Fruit fly (Drosophila melanogaster) whole organism, embryonic: Measurements from ENCODE around the gene CG5612.
A peak's percentile ranks its signal among the peaks of the same experiment; 100 is the strongest.

Source experiments
- CG1024 ChIP-seq: fragments of 200-800 bp; sonication (Bioruptor generic); IDR thresholded peaks from 2 replicates; pipeline ENCODE4 v1.3.6; 2022; ENCODE audit warnings: missing biosample characterization, missing genetic modification characterization
- CG11504 ChIP-seq: fragments of 200-800 bp; sonication (Bioruptor generic); optimal IDR thresholded peaks from 3 replicates; lab custom pipeline; 2019; ENCODE audit warnings: missing biosample characterization, mild to moderate bottlenecking, missing genetic modification characterization, moderate library complexity
- CG12299 ChIP-seq: fragments of 200-800 bp; sonication (Bioruptor generic); optimal IDR thresholded peaks from 2 replicates; lab custom pipeline; 2018; ENCODE audit warnings: missing biosample characterization, mild to moderate bottlenecking, missing genetic modification characterization
- CG12769 ChIP-seq: fragments of 200-800 bp; sonication (Bioruptor generic); optimal IDR thresholded peaks from 2 replicates; lab custom pipeline; 2019; ENCODE audit warnings: missing biosample characterization, mild to moderate bottlenecking, missing genetic modification characterization, moderate library complexity
- CG13894 ChIP-seq: fragments of 200-800 bp; sonication (Bioruptor generic); optimal IDR thresholded peaks from 3 replicates; lab custom pipeline; 2018; ENCODE audit warnings: missing biosample characterization, mild to moderate bottlenecking, missing genetic modification characterization, moderate library complexity
- CG15011 ChIP-seq: fragments of 200-800 bp; sonication (Bioruptor generic); optimal IDR thresholded peaks from 3 replicates; lab custom pipeline; 2018; ENCODE audit warnings: missing biosample characterization, mild to moderate bottlenecking, missing genetic modification characterization
- CG15269 ChIP-seq: fragments of 200-800 bp; sonication (Bioruptor generic); optimal IDR thresholded peaks from 2 replicates; lab custom pipeline; 2018; ENCODE audit warnings: missing biosample characterization, mild to moderate bottlenecking, missing genetic modification characterization, moderate library complexity
- CG16863 ChIP-seq: fragments of 200-800 bp; sonication (Bioruptor generic); optimal IDR thresholded peaks from 3 replicates; lab custom pipeline; 2016; ENCODE audit warnings: missing biosample characterization, missing genetic modification characterization
- CG2875 ChIP-seq: fragments of 200-800 bp; sonication (Bioruptor generic); optimal IDR thresholded peaks from 2 replicates; lab custom pipeline; 2017; ENCODE audit warnings: missing biosample characterization, mild to moderate bottlenecking, missing genetic modification characterization, missing genetic modification reagents
- CG4328 ChIP-seq: fragments of 200-800 bp; sonication (Bioruptor generic); optimal IDR thresholded peaks from 3 replicates; lab custom pipeline; 2017; ENCODE audit warnings: missing biosample characterization, missing genetic modification reagents, missing genetic modification characterization
- CG4707 ChIP-seq: fragments of 200-800 bp; sonication (Bioruptor generic); optimal IDR thresholded peaks from 2 replicates; lab custom pipeline; 2018; ENCODE audit warnings: missing biosample characterization, mild to moderate bottlenecking, missing genetic modification characterization, moderate library complexity
- CG7839 ChIP-seq: fragments of 200-800 bp; sonication (Bioruptor generic); optimal IDR thresholded peaks from 3 replicates; lab custom pipeline; 2018; ENCODE audit warnings: missing biosample characterization, mild to moderate bottlenecking, missing genetic modification characterization, moderate library complexity
- CG8290 ChIP-seq, 3 experiments: fragments of 200-800 bp; sonication (Bioruptor generic); optimal IDR thresholded peaks; 2 replicates each; lab custom pipeline; 2016 to 2019; ENCODE audit warnings: missing biosample characterization in 3 of 3, missing genetic modification characterization in 3 of 3, mild to moderate bottlenecking in 2 of 3, moderate library complexity in 1 of 3
- CG8944 ChIP-seq: fragments of 200-800 bp; sonication (Bioruptor generic); optimal IDR thresholded peaks from 3 replicates; lab custom pipeline; 2016; ENCODE audit warnings: missing biosample characterization, missing genetic modification characterization
- D ChIP-seq, 2 experiments: fragments of 200-800 bp in 1 of 2; fragments of >200 bp in 1 of 2; sonication (Bioruptor generic) in 1 of 2; optimal IDR thresholded peaks; 2 replicates in 1 of 2; 3 replicates in 1 of 2; lab custom pipeline; 2017; ENCODE audit warnings: mild to moderate bottlenecking in 1 of 2, missing biosample characterization in 1 of 2, missing genetic modification characterization in 1 of 2, missing genetic modification reagents in 1 of 2
- Deaf1 ChIP-seq: fragments of 200-800 bp; optimal IDR thresholded peaks from 3 replicates; lab custom pipeline; 2019; ENCODE audit warnings: missing biosample characterization, mild to moderate bottlenecking, missing genetic modification characterization, moderate library complexity
- Doc2 ChIP-seq: fragments of 200-800 bp; sonication (Bioruptor generic); IDR thresholded peaks from 2 replicates; pipeline ENCODE4 v1.3.6; 2022; ENCODE audit warnings: missing biosample characterization, missing genetic modification characterization
- Ets65A ChIP-seq: fragments of 200-800 bp; sonication (Bioruptor generic); peaks from one replicate; lab custom pipeline; 2016; ENCODE audit warnings: missing biosample characterization, missing genetic modification characterization
- Jarid2 ChIP-seq: fragments of 200-800 bp; sonication (Bioruptor generic); optimal IDR thresholded peaks from 3 replicates; lab custom pipeline; 2017; ENCODE audit warnings: mild to moderate bottlenecking, missing biosample characterization, missing genetic modification reagents, missing genetic modification characterization
- Meics ChIP-seq: fragments of 200-800 bp; sonication (Bioruptor generic); optimal IDR thresholded peaks from 2 replicates; lab custom pipeline; 2017; ENCODE audit warnings: missing biosample characterization, mild to moderate bottlenecking, missing genetic modification characterization
- Mrtf ChIP-seq: fragments of 200-800 bp; sonication (Bioruptor generic); IDR thresholded peaks from 3 replicates; pipeline ENCODE4 v1.3.6; 2022; ENCODE audit warnings: missing biosample characterization, missing genetic modification characterization
- Ravus ChIP-seq: fragments of 200-800 bp; sonication (Bioruptor generic); IDR thresholded peaks from 2 replicates; pipeline ENCODE4 v1.3.6; 2022; ENCODE audit warnings: missing biosample characterization, missing genetic modification characterization
- Side ChIP-seq: fragments of 200-800 bp; sonication (Bioruptor generic); optimal IDR thresholded peaks from 2 replicates; lab custom pipeline; 2016; ENCODE audit warnings: missing biosample characterization, missing genetic modification characterization
- abd-A ChIP-seq: fragments of 200-800 bp; sonication (Bioruptor generic); optimal IDR thresholded peaks from 3 replicates; lab custom pipeline; 2019; ENCODE audit warnings: missing biosample characterization, mild to moderate bottlenecking, missing genetic modification characterization, moderate library complexity
- ase ChIP-seq: fragments of 200-800 bp; sonication (Bioruptor generic); IDR thresholded peaks from 3 replicates; pipeline ENCODE4 v1.3.6; 2022; ENCODE audit warnings: missing biosample characterization, missing genetic modification characterization
- bcd ChIP-seq: fragments of 200-800 bp; sonication (Bioruptor generic); optimal IDR thresholded peaks from 2 replicates; lab custom pipeline; 2017; ENCODE audit warnings: missing biosample characterization, mild to moderate bottlenecking, missing genetic modification characterization
- chinmo ChIP-seq: fragments of 200-800 bp; sonication (Bioruptor generic); IDR thresholded peaks from 4 replicates; pipeline ENCODE4 v1.3.6; 2022; ENCODE audit warnings: missing biosample characterization, missing genetic modification characterization; ENCODE audit not compliant: partially characterized antibody
- ci ChIP-seq: fragments of 200-800 bp; sonication (Bioruptor generic); IDR thresholded peaks from 3 replicates; pipeline ENCODE4 v1.3.6; 2022; ENCODE audit warnings: missing biosample characterization, missing genetic modification characterization
- crol ChIP-seq: fragments of 200-800 bp; sonication (Bioruptor generic); IDR thresholded peaks from 2 replicates; pipeline ENCODE4 v1.3.6; 2022; ENCODE audit warnings: missing biosample characterization, missing genetic modification characterization
- ems ChIP-seq: fragments of 200-800 bp; sonication (Bioruptor generic); optimal IDR thresholded peaks from 3 replicates; lab custom pipeline; 2016; ENCODE audit warnings: missing biosample characterization, missing genetic modification characterization
- gsb-n ChIP-seq: fragments of 200-800 bp; sonication (Bioruptor generic); optimal IDR thresholded peaks from 3 replicates; lab custom pipeline; 2018; ENCODE audit warnings: missing biosample characterization, mild to moderate bottlenecking, missing genetic modification characterization
- hkb ChIP-seq, 2 experiments: fragments of 200-800 bp in 1 of 2; fragments of >200 bp in 1 of 2; sonication (Bioruptor generic) in 1 of 2; IDR thresholded peaks in 1 of 2; optimal IDR thresholded peaks in 1 of 2; 2 replicates each; pipeline versions ENCODE4 v1.3.6 to Lab custom; 2017 to 2022; ENCODE audit warnings: missing biosample characterization in 1 of 2, missing genetic modification characterization in 1 of 2
- ind ChIP-seq: fragments of 200-800 bp; sonication (Bioruptor generic); optimal IDR thresholded peaks from 3 replicates; lab custom pipeline; 2016; ENCODE audit warnings: missing biosample characterization, missing genetic modification characterization
- lmd ChIP-seq: fragments of 200-800 bp; sonication (Bioruptor generic); IDR thresholded peaks from 2 replicates; pipeline ENCODE4 v1.3.6; 2022; ENCODE audit warnings: missing biosample characterization, missing genetic modification characterization
- odd ChIP-seq: fragments of 200-800 bp; sonication (Bioruptor generic); optimal IDR thresholded peaks from 2 replicates; lab custom pipeline; 2017; ENCODE audit warnings: missing biosample characterization, mild to moderate bottlenecking, missing genetic modification characterization
- onecut ChIP-seq: fragments of 200-800 bp; sonication (Bioruptor generic); IDR thresholded peaks from 2 replicates; pipeline ENCODE4 v1.3.6; 2022; ENCODE audit warnings: missing biosample characterization, missing genetic modification characterization
- otp ChIP-seq: fragments of 200-800 bp; sonication (Bioruptor generic); IDR thresholded peaks from 3 replicates; pipeline ENCODE4, ENCODE4 v1.3.6; 2022; ENCODE audit warnings: missing biosample characterization, missing genetic modification characterization
- pfk ChIP-seq: fragments of 200-800 bp; sonication (Bioruptor generic); optimal IDR thresholded peaks from 2 replicates; lab custom pipeline; 2018; ENCODE audit warnings: missing biosample characterization, mild to moderate bottlenecking, missing genetic modification characterization, moderate library complexity
- ranshi ChIP-seq: fragments of 200-800 bp; sonication (Bioruptor generic); IDR thresholded peaks from 2 replicates; pipeline ENCODE4 v1.3.6; 2022; ENCODE audit warnings: missing biosample characterization, missing genetic modification characterization
- sd ChIP-seq: fragments of 200-800 bp; sonication (Bioruptor generic); optimal IDR thresholded peaks from 3 replicates; lab custom pipeline; 2018; ENCODE audit warnings: missing biosample characterization, mild to moderate bottlenecking, missing genetic modification characterization, moderate library complexity
- sens ChIP-seq: fragments of 200-800 bp; sonication (Bioruptor generic); peaks from one replicate; lab custom pipeline; 2016; ENCODE audit warnings: missing biosample characterization, missing genetic modification characterization
- slbo ChIP-seq: fragments of 200-800 bp; sonication (Bioruptor generic); IDR thresholded peaks from 2 replicates; pipeline ENCODE4 v1.3.6; 2022; ENCODE audit warnings: missing biosample characterization, missing genetic modification characterization
- sug ChIP-seq: fragments of 200-800 bp; optimal IDR thresholded peaks from 2 replicates; lab custom pipeline; 2019; ENCODE audit warnings: missing biosample characterization, mild to moderate bottlenecking, missing genetic modification characterization, moderate library complexity
- trh ChIP-seq: fragments of 200-800 bp; sonication (Bioruptor generic); optimal IDR thresholded peaks from 2 replicates; lab custom pipeline; 2016; ENCODE audit warnings: missing biosample characterization, missing genetic modification characterization
- vfl ChIP-seq: fragments of 200-800 bp; sonication (Bioruptor generic); optimal IDR thresholded peaks from 2 replicates; lab custom pipeline; 2016; ENCODE audit warnings: missing biosample characterization, missing genetic modification characterization

Gene CG5612

DNA sequence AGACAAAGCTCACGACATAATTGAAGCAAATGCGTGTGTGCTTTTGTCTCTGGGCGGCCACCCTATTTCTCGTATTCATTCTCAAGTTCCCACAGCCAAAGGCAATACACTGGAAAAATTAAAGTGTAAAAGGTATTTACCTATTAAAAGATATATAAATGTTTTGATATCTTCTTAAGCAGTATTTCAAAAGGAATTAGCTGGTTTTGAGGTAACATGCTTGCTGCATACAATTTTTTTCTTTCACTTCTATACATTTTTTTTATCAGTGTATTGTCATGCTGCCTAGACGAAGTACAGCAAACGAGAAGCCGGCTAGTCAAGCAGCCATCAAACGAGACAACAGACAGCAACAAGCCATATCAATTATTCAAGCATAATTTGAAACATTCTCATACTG, 12.0 kb downstream of the CG5612 start (continued):
- no peak for TF ChIP-seq vfl
- peak; percentile 15 for TF ChIP-seq sug (tag; lab: Kevin White, UChicago)
- no peak for TF ChIP-seq ems
- TF ChIP-seq CG16863 (GFP tag; lab: Kevin White, UChicago), result no peak
- peak; percentile 27 for TF ChIP-seq bcd (GFP tag; lab: Kevin White, UChicago)
- peak; percentile 24 for TF ChIP-seq CG13894
- TF ChIP-seq CG15011 (GFP tag; lab: Kevin White, UChicago), result no peak
- no peak for TF ChIP-seq Doc2
- peak; percentile 39; the same call in 1 of the 2 replicates for TF ChIP-seq ranshi (GFP tag; lab: Robert Waterston, UW)
- peak; percentile 21 for TF ChIP-seq ind (GFP tag; lab: Kevin White, UChicago)
- peak; percentile 52 for TF ChIP-seq slbo (GFP tag; lab: Robert Waterston, UW)
- TF ChIP-seq Jarid2 (GFP tag; lab: Kevin White, UChicago), result no peak
- no peak for TF ChIP-seq D (optimal IDR thresholded peaks at IDR 0.05; lab: Kevin White, UChicago)
- no peak for TF ChIP-seq D (GFP tag; optimal IDR thresholded peaks at IDR 0.05; lab: Kevin White, UChicago)
- peak; percentile 70 for TF ChIP-seq CG11504 (tag; lab: Kevin White, UChicago)
- TF ChIP-seq Deaf1 (tag; lab: Kevin White, UChicago), result peak; percentile 1
- TF ChIP-seq pfk (GFP tag; lab: Kevin White, UChicago), result no peak
- TF ChIP-seq odd (GFP tag; lab: Kevin White, UChicago), result no peak
- no peak for TF ChIP-seq CG8290 (GFP tag; optimal IDR thresholded peaks at IDR 0.05; lab: Kevin White, UChicago)
- no peak for TF ChIP-seq CG8290 (tag; optimal IDR thresholded peaks at IDR 0.05; lab: Kevin White, UChicago)
- TF ChIP-seq CG12299, result no peak
- no peak for TF ChIP-seq CG8944
- peak; percentile 63 for TF ChIP-seq sens

DNA sequence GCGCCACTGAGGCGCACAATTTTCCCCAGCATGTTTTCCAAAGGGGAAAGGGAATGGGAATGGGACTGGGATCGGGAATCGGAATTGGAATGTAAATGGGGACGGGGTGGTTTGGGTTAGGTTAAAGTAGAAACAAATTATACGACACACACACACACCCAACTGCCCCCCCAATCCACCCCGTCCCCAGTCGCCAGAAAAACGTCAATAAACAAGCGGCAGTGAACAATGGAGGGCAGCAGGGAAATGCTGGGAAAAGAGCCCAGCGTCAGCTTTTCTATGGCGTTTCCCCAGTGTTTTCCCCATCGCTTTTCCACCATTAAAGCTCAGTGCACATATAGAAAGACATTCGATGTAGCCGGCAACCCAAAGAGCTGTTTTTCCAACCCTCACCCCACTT, 15.2 kb downstream of the CG5612 start:
- TF ChIP-seq Ets65A (GFP tag; lab: Kevin White, UChicago) (peak; percentile 81), CG1024 (GFP tag; lab: Robert Waterston, UW) (no peak), crol (peak; percentile 41; the same call in 1 of the 2 replicates), Jarid2 (GFP tag; lab: Kevin White, UChicago) (no peak), onecut (GFP tag; lab: Robert Waterston, UW) (peak; percentile 66), sd (tag; lab: Kevin White, UChicago) (peak; percentile 9), Ravus (GFP tag; lab: Robert Waterston, UW) (no peak), abd-A (tag; lab: Kevin White, UChicago) (peak; percentile 84), CG2875 (no peak), CG12769 (peak; percentile 9)

DNA sequence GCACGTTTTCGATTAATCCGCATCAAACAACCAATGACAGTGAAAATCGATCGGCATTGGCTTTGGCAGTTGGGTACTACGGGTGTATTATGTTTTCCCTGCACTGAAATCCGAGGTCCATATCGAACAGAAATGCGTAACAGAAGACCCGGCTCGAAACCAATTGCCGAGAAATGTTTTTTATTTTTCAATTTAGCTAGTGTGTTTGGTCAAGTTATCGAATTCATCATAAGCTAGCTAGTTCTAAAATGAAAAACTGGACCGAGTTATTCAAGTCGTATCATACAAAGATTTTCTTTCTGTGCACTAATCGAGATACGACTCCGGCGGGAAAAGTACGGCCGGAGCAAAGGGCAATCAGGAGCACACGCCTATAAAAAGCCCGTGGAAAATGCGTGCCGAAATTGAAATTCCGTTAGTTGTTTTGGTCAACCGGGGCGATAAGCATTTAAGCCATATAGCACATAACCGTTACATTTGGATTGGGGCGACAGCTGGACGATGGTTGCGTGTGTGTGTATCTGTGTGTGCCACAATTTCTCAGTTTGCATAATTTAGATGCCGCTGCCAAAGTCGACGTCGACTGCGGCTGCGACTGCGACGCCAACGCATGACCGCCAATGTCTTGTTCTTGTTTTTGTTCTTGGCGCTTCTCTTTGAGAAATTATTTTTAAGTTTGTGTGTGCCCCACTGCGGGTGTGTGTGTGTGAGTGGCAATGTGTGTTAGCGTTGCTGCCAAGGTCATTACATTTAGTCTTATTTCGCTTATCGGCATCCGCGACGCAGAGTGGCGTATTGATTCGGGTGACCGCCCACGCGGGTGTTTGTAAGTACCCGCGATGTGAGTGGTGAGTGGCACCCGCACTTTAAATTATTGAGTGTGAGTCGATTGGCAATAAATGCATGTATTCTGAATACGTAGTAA, 16.4 kb downstream of the CG5612 start:
- peak; percentile 11 for TF ChIP-seq Side (GFP tag; lab: Kevin White, UChicago)
- TF ChIP-seq ase (GFP tag; lab: Robert Waterston, UW), result no peak
- 0 out of 2 replicates have a peak, but pooled peaks have one; percentile 7 for TF ChIP-seq ranshi (GFP tag; lab: Robert Waterston, UW)
- TF ChIP-seq CG15269, result peak; percentile 12
- peak; percentile 64 for TF ChIP-seq onecut (GFP tag; lab: Robert Waterston, UW)
- no peak for TF ChIP-seq sug (tag; lab: Kevin White, UChicago)
- TF ChIP-seq hkb (optimal IDR thresholded peaks at IDR 0.05; lab: Kevin White, UChicago), result no peak
- peak; percentile 55 for TF ChIP-seq hkb (GFP tag; IDR thresholded peaks at IDR 0.05; lab: Robert Waterston, UW)
- TF ChIP-seq trh (GFP tag; lab: Kevin White, UChicago), result no peak
- TF ChIP-seq Mrtf (GFP tag; lab: Robert Waterston, UW), result no peak
- no peak for TF ChIP-seq CG4328 (GFP tag; lab: Kevin White, UChicago)
- 0 out of 3 replicates have a peak, but pooled peaks have one; percentile 24 for TF ChIP-seq otp
- TF ChIP-seq ci, result peak; percentile 56; the same call in 2 of the 3 replicates
- TF ChIP-seq CG4707 (GFP tag; lab: Kevin White, UChicago), result no peak
- TF ChIP-seq Meics (GFP tag; lab: Kevin White, UChicago), result peak; percentile 27
- TF ChIP-seq lmd, result peak; percentile 18; the same call in 1 of the 2 replicates
- TF ChIP-seq gsb-n, result no peak
- TF ChIP-seq chinmo, result 0 out of 4 replicates have a peak, but pooled peaks have one; percentile 41
- peak; percentile 4 for TF ChIP-seq CG7839 (tag; lab: Kevin White, UChicago)
